Worm (Caenorhabditis elegans): ENCODE measurements around the gene Y70C5A.4.

ce11 chrV:16573168-16573567 lies 44.4 kb upstream of the Y70C5A.4 start, which contains the start of gene str-149:
- TF ChIP-seq elt-3 (tag; optimal IDR thresholded peaks at IDR 0.05): no peak
- TF ChIP-seq nhr-237 (tag; optimal IDR thresholded peaks at IDR 0.05): no peak
- no peak for TF ChIP-seq nhr-12 (tag; optimal IDR thresholded peaks at IDR 0.05)
- no peak for TF ChIP-seq nhr-11 (tag; optimal IDR thresholded peaks at IDR 0.05)
- no peak for TF ChIP-seq lin-15B (tag; optimal IDR thresholded peaks at IDR 0.05)
- TF ChIP-seq lin-39 (tag; optimal IDR thresholded peaks at IDR 0.05): no peak
- TF ChIP-seq zag-1 (tag; optimal IDR thresholded peaks at IDR 0.05): no peak
- no peak for TF ChIP-seq nhr-76 (tag; optimal IDR thresholded peaks at IDR 0.05)
- no peak for TF ChIP-seq ceh-16 (tag; optimal IDR thresholded peaks at IDR 0.05)
- no peak for TF ChIP-seq unc-62 (GFP tag; optimal IDR thresholded peaks at IDR 0.05)
- TF ChIP-seq ztf-11 (tag; optimal IDR thresholded peaks at IDR 0.05): no peak
- no peak for TF ChIP-seq egl-27 (tag; optimal IDR thresholded peaks at IDR 0.05)

Measured in whole organism, L3 larva.